Fruit fly (Drosophila melanogaster) whole organism, embryonic: Measurements from ENCODE around the gene Dsp1.

Source experiments
- Atf3 ChIP-seq: fragments of 200-800 bp; sonication (Bioruptor generic); optimal IDR thresholded peaks from 3 replicates; lab custom pipeline; 2016; ENCODE audit warnings: missing biosample characterization, missing genetic modification characterization
- Awh ChIP-seq: fragments of 200-800 bp; sonication (Bioruptor generic); IDR thresholded peaks from 2 replicates; pipeline ENCODE4, ENCODE4 v1.3.6; 2022; ENCODE audit warnings: missing biosample characterization, missing genetic modification characterization
- CG11723 ChIP-seq: fragments of 200-800 bp; sonication (Bioruptor generic); optimal IDR thresholded peaks from 2 replicates; lab custom pipeline; 2017; ENCODE audit warnings: missing biosample characterization, mild to moderate bottlenecking, missing genetic modification characterization
- CG12769 ChIP-seq: fragments of 200-800 bp; sonication (Bioruptor generic); optimal IDR thresholded peaks from 2 replicates; lab custom pipeline; 2019; ENCODE audit warnings: missing biosample characterization, mild to moderate bottlenecking, missing genetic modification characterization, moderate library complexity
- CG13296 ChIP-seq: fragments of 200-800 bp; sonication (Bioruptor generic); optimal IDR thresholded peaks from 3 replicates; lab custom pipeline; 2018; ENCODE audit warnings: missing biosample characterization, mild to moderate bottlenecking, missing genetic modification characterization
- CG14710 ChIP-seq: fragments of 200-800 bp; sonication (Bioruptor generic); optimal IDR thresholded peaks from 3 replicates; lab custom pipeline; 2019; ENCODE audit warnings: missing biosample characterization, mild to moderate bottlenecking, missing genetic modification characterization, moderate library complexity
- CG15696 ChIP-seq: fragments of 200-800 bp; sonication (Bioruptor generic); optimal IDR thresholded peaks from 2 replicates; lab custom pipeline; 2019; ENCODE audit warnings: missing biosample characterization, mild to moderate bottlenecking, missing genetic modification characterization, moderate library complexity
- CG17829 ChIP-seq: fragments of 200-800 bp; optimal IDR thresholded peaks from 2 replicates; lab custom pipeline; 2019; ENCODE audit warnings: missing biosample characterization, mild to moderate bottlenecking, missing genetic modification characterization, moderate library complexity
- CG1832 ChIP-seq: fragments of 200-800 bp; sonication (Bioruptor generic); optimal IDR thresholded peaks from 2 replicates; lab custom pipeline; 2017; ENCODE audit warnings: missing biosample characterization, mild to moderate bottlenecking, missing genetic modification characterization, inconsistent platforms
- CG3407 ChIP-seq: fragments of 200-800 bp; sonication (Bioruptor generic); optimal IDR thresholded peaks from 2 replicates; lab custom pipeline; 2018; ENCODE audit warnings: missing biosample characterization, mild to moderate bottlenecking, missing genetic modification characterization
- CG3847 ChIP-seq: fragments of 200-800 bp; sonication (Bioruptor generic); IDR thresholded peaks from 2 replicates; pipeline ENCODE4 v1.3.6; 2022; ENCODE audit warnings: missing biosample characterization, missing genetic modification characterization
- CG7839 ChIP-seq: fragments of 200-800 bp; sonication (Bioruptor generic); optimal IDR thresholded peaks from 3 replicates; lab custom pipeline; 2018; ENCODE audit warnings: missing biosample characterization, mild to moderate bottlenecking, missing genetic modification characterization, moderate library complexity
- CG8290 ChIP-seq, 3 experiments: fragments of 200-800 bp; sonication (Bioruptor generic); optimal IDR thresholded peaks; 2 replicates each; lab custom pipeline; 2016 to 2019; ENCODE audit warnings: missing biosample characterization in 3 of 3, missing genetic modification characterization in 3 of 3, mild to moderate bottlenecking in 2 of 3, moderate library complexity in 1 of 3
- CG8924 ChIP-seq: fragments of 200-800 bp; optimal IDR thresholded peaks from 3 replicates; lab custom pipeline; 2019; ENCODE audit warnings: missing biosample characterization, mild to moderate bottlenecking, missing genetic modification characterization, moderate library complexity
- Chrac-16 ChIP-seq: fragments of 200-800 bp; sonication (Bioruptor generic); optimal IDR thresholded peaks from 3 replicates; lab custom pipeline; 2016; ENCODE audit warnings: missing biosample characterization, missing genetic modification characterization
- CkIIα-i1 ChIP-seq: fragments of 200-800 bp; sonication (Bioruptor generic); IDR thresholded peaks from 2 replicates; pipeline ENCODE4 v1.3.6; 2022; ENCODE audit warnings: missing biosample characterization, missing genetic modification characterization
- D19A ChIP-seq: fragments of 200-800 bp; optimal IDR thresholded peaks from 3 replicates; lab custom pipeline; 2019; ENCODE audit warnings: missing biosample characterization, mild to moderate bottlenecking, missing genetic modification characterization, moderate library complexity
- Dek ChIP-seq: fragments of 200-800 bp; sonication (Bioruptor generic); optimal IDR thresholded peaks from 3 replicates; lab custom pipeline; 2019; ENCODE audit warnings: missing biosample characterization, mild to moderate bottlenecking, missing genetic modification characterization, moderate library complexity
- Dip2 ChIP-seq: fragments of 200-800 bp; sonication (Bioruptor generic); IDR thresholded peaks from 2 replicates; pipeline ENCODE4 v1.3.6; 2022; ENCODE audit warnings: missing biosample characterization, missing genetic modification characterization
- E2f1 ChIP-seq: fragments of 200-800 bp; sonication (Bioruptor generic); IDR thresholded peaks from 2 replicates; pipeline ENCODE4 v1.3.6; 2022; ENCODE audit warnings: missing biosample characterization, missing genetic modification characterization
- Fer2 ChIP-seq: fragments of 200-800 bp; sonication (Bioruptor generic); optimal IDR thresholded peaks from 2 replicates; lab custom pipeline; 2018; ENCODE audit warnings: missing biosample characterization, mild to moderate bottlenecking, missing genetic modification characterization, moderate library complexity
- HHEX ChIP-seq: fragments of 200-800 bp; sonication (Bioruptor generic); optimal IDR thresholded peaks from 3 replicates; lab custom pipeline; 2017; ENCODE audit warnings: missing biosample characterization, mild to moderate bottlenecking, missing genetic modification characterization, missing genetic modification reagents
- Hr51 ChIP-seq, 2 experiments: fragments of 200-800 bp; sonication (Bioruptor generic); optimal IDR thresholded peaks; 2 replicates in 1 of 2; 3 replicates in 1 of 2; lab custom pipeline; 2016 to 2018; ENCODE audit warnings: missing biosample characterization in 2 of 2, missing genetic modification characterization in 2 of 2, mild to moderate bottlenecking in 1 of 2, moderate library complexity in 1 of 2
- Lim3 ChIP-seq: fragments of 200-800 bp; sonication (Bioruptor generic); IDR thresholded peaks from 2 replicates; pipeline ENCODE4 v1.3.6; 2022; ENCODE audit warnings: missing biosample characterization, missing genetic modification characterization
- NC2β ChIP-seq: fragments of 200-800 bp; sonication (Bioruptor generic); optimal IDR thresholded peaks from 2 replicates; lab custom pipeline; 2016; ENCODE audit warnings: missing biosample characterization, missing genetic modification characterization
- Poxn ChIP-seq: fragments of 200-800 bp; sonication (Bioruptor generic); IDR thresholded peaks from 2 replicates; pipeline ENCODE4 v1.3.6; 2022; ENCODE audit warnings: missing biosample characterization, missing genetic modification characterization
- Ssrp ChIP-seq: fragments of 200-800 bp; sonication (Bioruptor generic); optimal IDR thresholded peaks from 2 replicates; lab custom pipeline; 2018; ENCODE audit warnings: missing biosample characterization, mild to moderate bottlenecking, missing genetic modification characterization, moderate library complexity
- cato ChIP-seq: fragments of 200-800 bp; sonication (Bioruptor generic); optimal IDR thresholded peaks from 2 replicates; lab custom pipeline; 2016; ENCODE audit warnings: missing biosample characterization, missing genetic modification characterization, borderline replicate concordance
- cg ChIP-seq: fragments of 200-800 bp; sonication (Bioruptor generic); optimal IDR thresholded peaks from 3 replicates; lab custom pipeline; 2019; ENCODE audit warnings: missing biosample characterization, mild to moderate bottlenecking, missing genetic modification characterization, moderate library complexity
- dati ChIP-seq: fragments of 200-800 bp; sonication (Bioruptor generic); IDR thresholded peaks from 2 replicates; pipeline ENCODE4 v1.3.6; 2022; ENCODE audit warnings: missing biosample characterization, missing genetic modification characterization
- en ChIP-seq: fragments of 200-800 bp; sonication (Bioruptor generic); optimal IDR thresholded peaks from 2 replicates; lab custom pipeline; 2016; ENCODE audit warnings: missing biosample characterization, missing genetic modification characterization
- grau ChIP-seq: fragments of 200-800 bp; optimal IDR thresholded peaks from 3 replicates; lab custom pipeline; 2019; ENCODE audit warnings: missing biosample characterization, mild to moderate bottlenecking, missing genetic modification characterization, moderate library complexity
- gsb ChIP-seq: fragments of 200-800 bp; sonication (Bioruptor generic); IDR thresholded peaks from 2 replicates; pipeline ENCODE4 v1.3.6; 2022; ENCODE audit warnings: missing biosample characterization, missing genetic modification characterization
- hth ChIP-seq: fragments of >200 bp; optimal IDR thresholded peaks from 2 replicates; lab custom pipeline; 2017; ENCODE audit warnings: inconsistent platforms
- jigr1 ChIP-seq: fragments of 200-800 bp; sonication (Bioruptor generic); IDR thresholded peaks from 3 replicates; pipeline ENCODE4 v1.3.6; 2022; ENCODE audit warnings: missing biosample characterization, missing genetic modification characterization
- lbe ChIP-seq: fragments of 200-800 bp; sonication (Bioruptor generic); optimal IDR thresholded peaks from 2 replicates; lab custom pipeline; 2016; ENCODE audit warnings: missing biosample characterization, mild to moderate bottlenecking, missing genetic modification characterization
- mirr ChIP-seq: fragments of 200-800 bp; sonication (Bioruptor generic); optimal IDR thresholded peaks from 3 replicates; lab custom pipeline; 2018; ENCODE audit warnings: missing biosample characterization, mild to moderate bottlenecking, missing genetic modification characterization
- mld ChIP-seq: fragments of 200-800 bp; sonication (Bioruptor generic); IDR thresholded peaks from 3 replicates; pipeline ENCODE4 v1.3.6; 2022; ENCODE audit warnings: missing biosample characterization, missing genetic modification characterization; ENCODE audit not compliant: partially characterized antibody
- prd ChIP-seq, 3 experiments: fragments of >200 bp in 2 of 3; fragments of 200-800 bp in 1 of 3; sonication (Bioruptor generic) in 1 of 3; optimal IDR thresholded peaks in 2 of 3; IDR thresholded peaks in 1 of 3; 2 replicates in 2 of 3; 3 replicates in 1 of 3; pipeline versions ENCODE4 v1.3.6 to Lab custom; 2017 to 2022; ENCODE audit warnings: missing biosample characterization in 1 of 3, missing genetic modification characterization in 1 of 3
- psq ChIP-seq: fragments of 200-800 bp; sonication (Bioruptor generic); optimal IDR thresholded peaks from 2 replicates; lab custom pipeline; 2017; ENCODE audit warnings: missing biosample characterization, missing genetic modification characterization
- ro ChIP-seq: fragments of 200-800 bp; sonication (Bioruptor generic); IDR thresholded peaks from 2 replicates; pipeline ENCODE4 v1.3.6; 2022; ENCODE audit warnings: missing biosample characterization, missing genetic modification characterization
- sens ChIP-seq: fragments of 200-800 bp; sonication (Bioruptor generic); peaks from one replicate; lab custom pipeline; 2016; ENCODE audit warnings: missing biosample characterization, missing genetic modification characterization
- sens-2 ChIP-seq: fragments of 200-800 bp; sonication (Bioruptor generic); IDR thresholded peaks from 2 replicates; pipeline ENCODE4 v1.3.6; 2022; ENCODE audit warnings: missing biosample characterization, missing genetic modification characterization
- sob ChIP-seq: fragments of 200-800 bp; sonication (Bioruptor generic); IDR thresholded peaks from 2 replicates; pipeline ENCODE4 v1.3.6; 2022; ENCODE audit warnings: missing biosample characterization, missing genetic modification characterization
- tin ChIP-seq: fragments of 200-800 bp; sonication (Bioruptor generic); optimal IDR thresholded peaks from 3 replicates; lab custom pipeline; 2016; ENCODE audit warnings: missing biosample characterization, missing genetic modification characterization
- tna ChIP-seq: fragments of 200-800 bp; sonication (Bioruptor generic); IDR thresholded peaks from 2 replicates; pipeline ENCODE4 v1.3.6; 2022; ENCODE audit warnings: missing biosample characterization, missing genetic modification characterization; ENCODE audit not compliant: partially characterized antibody
- toy ChIP-seq: fragments of 200-800 bp; sonication (Bioruptor generic); IDR thresholded peaks from 2 replicates; pipeline ENCODE4 v1.3.6; 2022; ENCODE audit warnings: missing biosample characterization, missing genetic modification characterization
- tup ChIP-seq: fragments of 200-800 bp; sonication (Bioruptor generic); optimal IDR thresholded peaks from 2 replicates; lab custom pipeline; 2016; ENCODE audit warnings: missing biosample characterization, mild to moderate bottlenecking, missing genetic modification characterization, moderate library complexity
- wor ChIP-seq: fragments of 200-800 bp; sonication (Bioruptor generic); IDR thresholded peaks from 2 replicates; pipeline ENCODE4 v1.3.6; 2022; ENCODE audit warnings: missing biosample characterization, missing genetic modification characterization
- zen2 ChIP-seq: fragments of 200-800 bp; sonication (Bioruptor generic); IDR thresholded peaks from 3 replicates; pipeline ENCODE4 v1.3.6; 2022; ENCODE audit warnings: missing biosample characterization, missing genetic modification characterization; ENCODE audit not compliant: partially characterized antibody

Dsp1 gene

dm6 chrX:16288492-16288964 is 44.9 kb upstream of the Dsp1 start, which contains the start of the genes CG32576 and caz:
Gene CG32576 (minus strand): TSS chrX:16288533.
Gene caz (plus strand): TSS chrX:16288810.
- TF ChIP-seq tup (peak; percentile 9), grau (peak; percentile 44), CkIIα-i1 (GFP tag; lab: Robert Waterston, UW) (no peak), toy (GFP tag; lab: Robert Waterston, UW) (no peak), HHEX (no peak), Lim3 (no peak), cg (peak; percentile 54), tin (peak; percentile 22), Chrac-16 (GFP tag; lab: Kevin White, UChicago) (peak; percentile 7), D19A (tag; lab: Kevin White, UChicago) (no peak), CG3847 (GFP tag; lab: Robert Waterston, UW) (peak; percentile 60), Awh (GFP tag; lab: Robert Waterston, UW) (no peak), zen2 (no peak; the same call in 2 of the 3 replicates), sens (GFP tag; lab: Kevin White, UChicago) (peak; percentile 66), psq (GFP tag; lab: Kevin White, UChicago) (no peak), CG1832 (GFP tag; lab: Kevin White, UChicago) (no peak), mirr (GFP tag; lab: Kevin White, UChicago) (no peak), hth (lab: Kevin White, UChicago) (no peak), CG14710 (tag; lab: Kevin White, UChicago) (peak; percentile 81), gsb (no peak), Dek (tag; lab: Kevin White, UChicago) (no peak), dati (GFP tag; lab: Robert Waterston, UW) (no peak), Hr51 (GFP tag; optimal IDR thresholded peaks at IDR 0.05; lab: Kevin White, UChicago) (peak in 1 of 2 experiments; percentile 19), CG8924 (peak; percentile 60), en (GFP tag; lab: Kevin White, UChicago) (no peak), sob (GFP tag; lab: Robert Waterston, UW) (peak; percentile 39; the same call in 1 of the 2 replicates), ro (GFP tag; lab: Robert Waterston, UW) (no peak), sens-2 (GFP tag; lab: Robert Waterston, UW) (no peak), tna (GFP tag; lab: Robert Waterston, UW) (no peak), Atf3 (GFP tag; lab: Kevin White, UChicago) (no peak), CG8290 (GFP tag; optimal IDR thresholded peaks at IDR 0.05; lab: Kevin White, UChicago) (no peak), CG8290 (tag; optimal IDR thresholded peaks at IDR 0.05; lab: Kevin White, UChicago) (peak in 1 of 2 experiments; percentile 33), Dip2 (no peak), wor (no peak), CG7839 (tag; lab: Kevin White, UChicago) (no peak), E2f1 (GFP tag; lab: Robert Waterston, UW) (no peak), CG11723 (GFP tag; lab: Kevin White, UChicago) (no peak), cato (GFP tag; lab: Kevin White, UChicago) (no peak), CG13296 (no peak), Fer2 (tag; lab: Kevin White, UChicago) (peak; percentile 37), lbe (GFP tag; lab: Kevin White, UChicago) (peak; percentile 63), prd (optimal IDR thresholded peaks at IDR 0.05; lab: Kevin White, UChicago) (no peak), prd (GFP tag; IDR thresholded peaks at IDR 0.05; lab: Robert Waterston, UW) (peak; percentile 42; the same call in 1 of the 3 replicates), jigr1 (GFP tag; lab: Robert Waterston, UW) (no peak), Ssrp (tag; lab: Kevin White, UChicago) (no peak), NC2β (GFP tag; lab: Kevin White, UChicago) (no peak), CG17829 (tag; lab: Kevin White, UChicago) (peak; percentile 53), mld (GFP tag; lab: Robert Waterston, UW) (no peak), Poxn (GFP tag; lab: Robert Waterston, UW) (no peak), CG12769 (no peak), CG15696 (tag; lab: Kevin White, UChicago) (no peak), CG3407 (no peak)
